Worm (Caenorhabditis elegans) whole organism, young adult: ENCODE data around the gene K09G1.2.

ENCODE experiments used
- B0019.2 ChIP-seq: fragments of 200-800 bp; sonication (Bioruptor generic); conservative IDR thresholded peaks from 2 replicates; pipeline ENCODE4 v1.3.6; 2022; ENCODE audit warnings: missing genetic modification reagents, missing genetic modification characterization, missing compliant biosample characterization
- F49E8.2 ChIP-seq: sonication (generic microtip); optimal IDR thresholded peaks from 3 replicates; lab custom pipeline; 2017; ENCODE audit warnings: missing genetic modification characterization, mild to moderate bottlenecking, missing compliant biosample characterization, antibody characterized with exemption, moderate library complexity; ENCODE audit not compliant: insufficient read depth
- F52B5.7 ChIP-seq: sonication (generic microtip); optimal IDR thresholded peaks from 2 replicates; lab custom pipeline; 2016; ENCODE audit warnings: mild to moderate bottlenecking, missing genetic modification characterization, missing compliant biosample characterization
- F57A8.1 ChIP-seq: fragments of 200-800 bp; sonication (Bioruptor generic); optimal IDR thresholded peaks from 2 replicates; lab custom pipeline; 2018; ENCODE audit warnings: mild to moderate bottlenecking, missing genetic modification characterization, moderate library complexity, missing compliant biosample characterization
- K12H6.12 ChIP-seq: fragments of 200-800 bp; sonication (Bioruptor generic); optimal IDR thresholded peaks from 2 replicates; lab custom pipeline; 2018; ENCODE audit warnings: mild to moderate bottlenecking, missing genetic modification characterization, missing compliant biosample characterization
- T07F8.4 ChIP-seq: sonication (generic microtip); optimal IDR thresholded peaks from 2 replicates; lab custom pipeline; 2016; ENCODE audit warnings: mild to moderate bottlenecking, missing genetic modification characterization, moderate library complexity, missing compliant biosample characterization
- Y53F4B.3 ChIP-seq: fragments of 200-800 bp; sonication (Bioruptor generic); IDR thresholded peaks from 2 replicates; pipeline ENCODE4 v1.3.6; 2022; ENCODE audit warnings: missing genetic modification reagents, missing genetic modification characterization, missing compliant biosample characterization
- Y79H2A.3 ChIP-seq: fragments of 200-800 bp; sonication (Bioruptor generic); conservative IDR thresholded peaks from 2 replicates; pipeline ENCODE4 v1.3.6; 2022; ENCODE audit warnings: missing genetic modification reagents, missing genetic modification characterization, missing compliant biosample characterization
- Y95B8A.8 ChIP-seq: fragments of 200-800 bp; sonication (Bioruptor generic); IDR thresholded peaks from 2 replicates; pipeline ENCODE4 v1.3.6; 2022; ENCODE audit warnings: missing genetic modification reagents, missing genetic modification characterization, missing compliant biosample characterization
- akir-1 ChIP-seq: fragments of 200-800 bp; sonication (Bioruptor generic); optimal IDR thresholded peaks from 2 replicates; lab custom pipeline; 2018; ENCODE audit warnings: mild to moderate bottlenecking, missing genetic modification characterization, moderate library complexity, missing compliant biosample characterization
- ama-1 ChIP-seq, 3 experiments: fragments of 150-350 bp in 1 of 3; sonication (generic microtip) in 2 of 3; optimal IDR thresholded peaks; 2 replicates each; lab custom pipeline; 2014 to 2018; ENCODE audit warnings: missing biosample characterization in 2 of 3, missing genetic modification characterization in 2 of 3, missing genetic modification reagents in 2 of 3
- atf-7 ChIP-seq: sonication (generic microtip); optimal IDR thresholded peaks from 2 replicates; lab custom pipeline; 2017; ENCODE audit warnings: mild to moderate bottlenecking, missing genetic modification characterization, missing compliant biosample characterization
- attf-3 ChIP-seq: fragments of 200-800 bp; sonication (Bioruptor generic); conservative IDR thresholded peaks from 2 replicates; pipeline ENCODE4 v1.3.6; 2022; ENCODE audit warnings: missing genetic modification reagents, missing genetic modification characterization, missing compliant biosample characterization
- ccch-3 ChIP-seq: fragments of 200-800 bp; sonication (Bioruptor generic); optimal IDR thresholded peaks from 2 replicates; lab custom pipeline; 2018; ENCODE audit warnings: mild to moderate bottlenecking, missing genetic modification characterization, missing compliant biosample characterization
- chd-7 ChIP-seq: sonication (generic microtip); optimal IDR thresholded peaks from 2 replicates; lab custom pipeline; 2016; ENCODE audit warnings: mild to moderate bottlenecking, missing genetic modification characterization, moderate library complexity, missing compliant biosample characterization
- dox-1 ChIP-seq: fragments of 200-800 bp; sonication (Bioruptor generic); IDR thresholded peaks from 2 replicates; pipeline ENCODE4 v1.3.6; 2022; ENCODE audit warnings: missing genetic modification reagents, missing genetic modification characterization, missing compliant biosample characterization
- dpl-1 ChIP-seq: fragments of 150-350 bp; optimal IDR thresholded peaks from 2 replicates; lab custom pipeline; 2014; ENCODE audit warnings: missing biosample characterization, missing genetic modification reagents, missing genetic modification characterization
- egl-18 ChIP-seq: fragments of 200-800 bp; sonication (Bioruptor generic); IDR thresholded peaks from 2 replicates; pipeline ENCODE4 v1.3.6; 2022; ENCODE audit warnings: missing genetic modification reagents, missing genetic modification characterization, missing compliant biosample characterization
- egrh-3 ChIP-seq: fragments of 200-800 bp; sonication (Bioruptor generic); IDR thresholded peaks from 2 replicates; pipeline ENCODE4 v1.3.6; 2022; ENCODE audit warnings: missing genetic modification reagents, missing genetic modification characterization, missing compliant biosample characterization
- ets-4 ChIP-seq: fragments of 200-800 bp; sonication (Bioruptor generic); optimal IDR thresholded peaks from 2 replicates; lab custom pipeline; 2018; ENCODE audit warnings: mild to moderate bottlenecking, missing genetic modification characterization, missing compliant biosample characterization
- gei-17 ChIP-seq: fragments of 200-800 bp; sonication (Bioruptor generic); optimal IDR thresholded peaks from 2 replicates; lab custom pipeline; 2018; ENCODE audit warnings: mild to moderate bottlenecking, missing genetic modification characterization, missing compliant biosample characterization
- hmg-1.2 ChIP-seq: fragments of 200-800 bp; sonication (Bioruptor generic); IDR thresholded peaks from 2 replicates; pipeline ENCODE4 v1.3.6; 2022; ENCODE audit warnings: missing genetic modification reagents, missing genetic modification characterization, missing compliant biosample characterization
- hmg-20 ChIP-seq: fragments of 200-800 bp; sonication (Bioruptor generic); IDR thresholded peaks from 2 replicates; pipeline ENCODE4 v1.3.6; 2022; ENCODE audit warnings: missing genetic modification reagents, missing genetic modification characterization, missing compliant biosample characterization
- lag-1 ChIP-seq: fragments of 200-800 bp; sonication (Bioruptor generic); IDR thresholded peaks from 2 replicates; pipeline ENCODE4 v1.3.6; 2022; ENCODE audit warnings: missing genetic modification reagents, missing genetic modification characterization, missing compliant biosample characterization
- let-526 ChIP-seq: fragments of 200-800 bp; sonication (Bioruptor generic); IDR thresholded peaks from 2 replicates; pipeline ENCODE4 v1.3.6; 2022; ENCODE audit warnings: missing genetic modification reagents, missing genetic modification characterization, missing compliant biosample characterization
- let-607 ChIP-seq, 2 experiments: fragments of 200-800 bp in 1 of 2; sonication (Bioruptor generic) in 1 of 2; sonication (generic microtip) in 1 of 2; optimal IDR thresholded peaks; 2 replicates each; lab custom pipeline; 2016 to 2018; ENCODE audit warnings: mild to moderate bottlenecking in 2 of 2, missing compliant biosample characterization in 2 of 2, missing genetic modification characterization in 2 of 2, moderate library complexity in 2 of 2, missing genotype in 1 of 2
- lin-26 ChIP-seq: fragments of 200-800 bp; sonication (Bioruptor generic); IDR thresholded peaks from 2 replicates; pipeline ENCODE4 v1.3.6; 2022; ENCODE audit warnings: missing genetic modification reagents, missing genetic modification characterization, missing compliant biosample characterization
- lin-40 ChIP-seq: sonication (generic microtip); optimal IDR thresholded peaks from 2 replicates; lab custom pipeline; 2016; ENCODE audit warnings: missing genetic modification characterization, mild to moderate bottlenecking, missing compliant biosample characterization, missing genotype, missing genetic modification reagents
- lin-54 ChIP-seq: fragments of 200-800 bp; sonication (Bioruptor generic); optimal IDR thresholded peaks from 2 replicates; lab custom pipeline; 2018; ENCODE audit warnings: mild to moderate bottlenecking, missing genetic modification characterization, missing compliant biosample characterization
- lir-1 ChIP-seq: fragments of 200-800 bp; sonication (Bioruptor generic); conservative IDR thresholded peaks from 2 replicates; pipeline ENCODE4 v1.3.6; 2022; ENCODE audit warnings: missing genetic modification reagents, missing genetic modification characterization, missing compliant biosample characterization
- lsl-1 ChIP-seq: fragments of 200-800 bp; sonication (Bioruptor generic); optimal IDR thresholded peaks from 2 replicates; lab custom pipeline; 2018; ENCODE audit warnings: mild to moderate bottlenecking, missing genetic modification characterization, moderate library complexity, missing compliant biosample characterization
- lsy-27 ChIP-seq: sonication (generic microtip); optimal IDR thresholded peaks from 2 replicates; lab custom pipeline; 2017; ENCODE audit warnings: missing genetic modification characterization, mild to moderate bottlenecking, missing compliant biosample characterization, antibody characterized with exemption, missing genotype, borderline replicate concordance; ENCODE audit not compliant: insufficient read depth
- mel-28 ChIP-seq: sonication (generic microtip); optimal IDR thresholded peaks from 2 replicates; lab custom pipeline; 2016; ENCODE audit warnings: borderline replicate concordance, mild to moderate bottlenecking, missing genetic modification characterization, missing compliant biosample characterization
- mxl-1 ChIP-seq: sonication (generic microtip); optimal IDR thresholded peaks from 2 replicates; lab custom pipeline; 2016; ENCODE audit warnings: missing genetic modification characterization, missing compliant biosample characterization
- nfya-1 ChIP-seq: sonication (generic microtip); optimal IDR thresholded peaks from 2 replicates; lab custom pipeline; 2017; ENCODE audit warnings: antibody characterized with exemption, missing compliant biosample characterization, missing genetic modification characterization, borderline replicate concordance; ENCODE audit not compliant: insufficient read depth
- nfya-2 ChIP-seq: fragments of 200-800 bp; sonication (Bioruptor generic); IDR thresholded peaks from 2 replicates; pipeline ENCODE4 v1.3.6; 2022; ENCODE audit warnings: missing genetic modification reagents, missing genetic modification characterization, missing compliant biosample characterization
- nhr-80 ChIP-seq: sonication (generic microtip); optimal IDR thresholded peaks from 2 replicates; lab custom pipeline; 2016; ENCODE audit warnings: missing genetic modification characterization, missing compliant biosample characterization
- pha-4 ChIP-seq: fragments of 150-350 bp; sonication (generic microtip); optimal IDR thresholded peaks from 2 replicates; lab custom pipeline; 2014; ENCODE audit warnings: missing biosample characterization, missing genetic modification reagents, missing genetic modification characterization
- repo-1 ChIP-seq: sonication (generic microtip); optimal IDR thresholded peaks from 2 replicates; lab custom pipeline; 2017; ENCODE audit warnings: mild to moderate bottlenecking, missing genetic modification characterization, missing compliant biosample characterization
- rpc-1 ChIP-seq, 2 experiments: fragments of 150-350 bp in 1 of 2; sonication (generic microtip) in 1 of 2; optimal IDR thresholded peaks; 2 replicates each; lab custom pipeline; 2014 to 2018; ENCODE audit warnings: missing biosample characterization in 1 of 2, missing genetic modification characterization in 1 of 2, missing genetic modification reagents in 1 of 2, missing genotype in 1 of 2
- sea-2 ChIP-seq: fragments of 200-800 bp; sonication (Bioruptor generic); IDR thresholded peaks from 2 replicates; pipeline ENCODE4 v1.3.6; 2022; ENCODE audit warnings: missing genetic modification characterization, missing compliant biosample characterization
- snpc-1.1 ChIP-seq: sonication (generic microtip); optimal IDR thresholded peaks from 2 replicates; lab custom pipeline; 2017; ENCODE audit warnings: missing genetic modification characterization, mild to moderate bottlenecking, missing compliant biosample characterization, antibody characterized with exemption, moderate library complexity, missing genotype, missing genetic modification reagents; ENCODE audit not compliant: insufficient read depth
- snpc-3.4 ChIP-seq: sonication (generic microtip); optimal IDR thresholded peaks from 2 replicates; lab custom pipeline; 2017; ENCODE audit warnings: missing genetic modification characterization, mild to moderate bottlenecking, missing compliant biosample characterization, antibody characterized with exemption, moderate library complexity, missing genotype, missing genetic modification reagents
- unc-130 ChIP-seq: sonication (generic microtip); optimal IDR thresholded peaks from 2 replicates; lab custom pipeline; 2016; ENCODE audit warnings: missing genetic modification reagents, missing genetic modification characterization, missing compliant biosample characterization
- xnd-1 ChIP-seq: sonication (generic microtip); optimal IDR thresholded peaks from 2 replicates; lab custom pipeline; 2016; ENCODE audit warnings: missing genotype, missing genetic modification reagents, missing genetic modification characterization, missing compliant biosample characterization
- zfh-2 ChIP-seq: fragments of 200-800 bp; sonication (Bioruptor generic); conservative IDR thresholded peaks from 2 replicates; pipeline ENCODE4 v1.3.6; 2022; ENCODE audit warnings: missing genetic modification reagents, missing genetic modification characterization, missing compliant biosample characterization
- ztf-3 ChIP-seq: fragments of 200-800 bp; sonication (Bioruptor generic); optimal IDR thresholded peaks from 2 replicates; lab custom pipeline; 2018; ENCODE audit warnings: mild to moderate bottlenecking, missing genetic modification characterization, missing compliant biosample characterization

The K09G1.2 gene

ce11 chrV:9546860-9547269, 43.6 kb upstream of the K09G1.2 start, which contains the start of gene his-37:
TSS of gene his-37 (plus strand) at chrV:9547105.
- TF ChIP-seq let-526 (GFP tag; lab: Robert Waterston, UW) (peak; percentile 70), snpc-1.1 (tag; lab: Kevin White, UChicago) (no peak), hmg-20 (GFP tag; lab: Robert Waterston, UW) (peak; percentile 71; the same call in 1 of the 2 replicates), attf-3 (GFP tag; lab: Robert Waterston, UW) (peak; percentile 72), lsy-27 (tag; lab: Kevin White, UChicago) (no peak), Y79H2A.3 (GFP tag; lab: Robert Waterston, UW) (no peak), lir-1 (peak; percentile 90), atf-7 (tag; lab: Kevin White, UChicago) (peak; percentile 97), nfya-1 (tag; lab: Kevin White, UChicago) (no peak), ztf-3 (GFP tag; lab: Kevin White, UChicago) (peak; percentile 78), rpc-1 (optimal IDR thresholded peaks at IDR 0.05; lab: Kevin White, UChicago) (peak; percentile 6), rpc-1 (tag; optimal IDR thresholded peaks at IDR 0.05; lab: Kevin White, UChicago) (no peak), nfya-2 (no peak), let-607 (tag; optimal IDR thresholded peaks at IDR 0.05; lab: Kevin White, UChicago) (peak; percentile 93 to 95), F52B5.7 (tag; lab: Kevin White, UChicago) (no peak), ets-4 (GFP tag; lab: Kevin White, UChicago) (peak; percentile 98), lag-1 (GFP tag; lab: Robert Waterston, UW) (no peak), egl-18 (GFP tag; lab: Robert Waterston, UW) (peak; percentile 96), mxl-1 (no peak), B0019.2 (no peak), Y53F4B.3 (GFP tag; lab: Robert Waterston, UW) (no peak), egrh-3 (GFP tag; lab: Robert Waterston, UW) (peak; percentile 40), pha-4 (tag; lab: Kevin White, UChicago) (peak; percentile 96), lin-40 (peak; percentile 99), gei-17 (peak; percentile 85), xnd-1 (tag; lab: Kevin White, UChicago) (no peak), snpc-3.4 (tag; lab: Kevin White, UChicago) (peak; percentile 21), lsl-1 (GFP tag; lab: Kevin White, UChicago) (peak; percentile 2), nhr-80 (peak; percentile 99), unc-130 (no peak), ccch-3 (GFP tag; lab: Kevin White, UChicago) (no peak), F49E8.2 (tag; lab: Kevin White, UChicago) (no peak), akir-1 (peak; percentile 33), dpl-1 (GFP tag; lab: Kevin White, UChicago) (peak; percentile 50), zfh-2 (GFP tag; lab: Robert Waterston, UW) (peak; percentile 96), T07F8.4 (no peak), dox-1 (GFP tag; lab: Robert Waterston, UW) (peak; percentile 98), mel-28 (tag; lab: Kevin White, UChicago) (no peak), lin-26 (GFP tag; lab: Robert Waterston, UW) (peak; percentile 69), repo-1 (tag; lab: Kevin White, UChicago) (peak; percentile 94), Y95B8A.8 (0 out of 2 replicates have a peak, but pooled peaks have one; percentile 48), lin-54 (peak; percentile 94), chd-7 (tag; lab: Kevin White, UChicago) (peak; percentile 94), K12H6.12 (tag; lab: Kevin White, UChicago) (peak; percentile 100), F57A8.1 (GFP tag; lab: Kevin White, UChicago) (no peak), sea-2 (0 out of 2 replicates have a peak, but pooled peaks have one; percentile 55), ama-1 (optimal IDR thresholded peaks at IDR 0.05; lab: Kevin White, UChicago) (peak; percentile 70), ama-1 (GFP tag; optimal IDR thresholded peaks at IDR 0.05; lab: Kevin White, UChicago) (no peak), hmg-1.2 (GFP tag; lab: Robert Waterston, UW) (peak; percentile 69)
